Worm (Caenorhabditis elegans): ENCODE data around the gene crh-1.

crh-1 gene

ce11 chrIII:11708722-11709121 is 51.2 kb downstream of the crh-1 start, which contains the start of gene Y41C4A.8:
Y41C4A.8 (minus strand) TSS chrIII:11708822.
- TF ChIP-seq pat-9 (tag; optimal IDR thresholded peaks at IDR 0.05) = no peak
- TF ChIP-seq madf-2 (tag; optimal IDR thresholded peaks at IDR 0.05) = no peak
- TF ChIP-seq lim-6 (tag; optimal IDR thresholded peaks at IDR 0.05) = no peak
- no peak for TF ChIP-seq ahr-1 (tag; optimal IDR thresholded peaks at IDR 0.05)
- no peak for TF ChIP-seq tbx-7 (tag; optimal IDR thresholded peaks at IDR 0.05)
- no peak for TF ChIP-seq nhr-232 (tag; optimal IDR thresholded peaks at IDR 0.05)
- no peak for TF ChIP-seq gmeb-2 (tag; optimal IDR thresholded peaks at IDR 0.05)
- no peak for TF ChIP-seq C08G9.2 (tag; optimal IDR thresholded peaks at IDR 0.05)
- TF ChIP-seq pha-4 (tag; optimal IDR thresholded peaks at IDR 0.05) = no peak
- TF ChIP-seq hlh-30 (tag; optimal IDR thresholded peaks at IDR 0.05; ENCODE audit: insufficient read depth) = no peak
- TF ChIP-seq lin-11 (tag; optimal IDR thresholded peaks at IDR 0.05) = no peak
- no peak for TF ChIP-seq ceh-2 (tag; optimal IDR thresholded peaks at IDR 0.05)
- no peak for TF ChIP-seq ceh-34 (tag; optimal IDR thresholded peaks at IDR 0.05)
- TF ChIP-seq fkh-6 (tag; optimal IDR thresholded peaks at IDR 0.05) = no peak
- no peak for TF ChIP-seq hlh-13 (GFP tag; optimal IDR thresholded peaks at IDR 0.05)

ce11 chrIII:11718548-11718947 is 61.0 kb downstream of the crh-1 start, which contains the start of gene Y41C4A.9:
Y41C4A.9 (minus strand) TSS chrIII:11718645.
- no peak for TF ChIP-seq C08G9.2 (tag; optimal IDR thresholded peaks at IDR 0.05)
- TF ChIP-seq ceh-22 (tag; optimal IDR thresholded peaks at IDR 0.05) = no peak
- no peak for TF ChIP-seq sox-4 (tag; optimal IDR thresholded peaks at IDR 0.05)
- no peak for TF ChIP-seq K09A11.1 (tag; optimal IDR thresholded peaks at IDR 0.05; ENCODE audit: insufficient read depth)
- no peak for TF ChIP-seq fkh-6 (tag; optimal IDR thresholded peaks at IDR 0.05)
- TF ChIP-seq fkh-10 (GFP tag; optimal IDR thresholded peaks at IDR 0.05) = no peak
- no peak for TF ChIP-seq hlh-15 (tag; optimal IDR thresholded peaks at IDR 0.05)
- no peak for TF ChIP-seq pat-9 (tag; optimal IDR thresholded peaks at IDR 0.05)
- no peak for TF ChIP-seq pha-2 (tag; optimal IDR thresholded peaks at IDR 0.05)
- TF ChIP-seq mec-3 (tag; optimal IDR thresholded peaks at IDR 0.05; ENCODE audit: borderline replicate concordance) = no peak
- no peak for TF ChIP-seq elt-4 (tag; optimal IDR thresholded peaks at IDR 0.05)
- TF ChIP-seq gmeb-2 (tag; optimal IDR thresholded peaks at IDR 0.05) = no peak
- TF ChIP-seq hlh-8 (tag; optimal IDR thresholded peaks at IDR 0.05) = no peak
- no peak for TF ChIP-seq ceh-19 (GFP tag; optimal IDR thresholded peaks at IDR 0.05)
- no peak for TF ChIP-seq ttx-3 (tag; optimal IDR thresholded peaks at IDR 0.05)
- TF ChIP-seq ceh-14 (tag; optimal IDR thresholded peaks at IDR 0.05) = no peak
- TF ChIP-seq nfya-1 (tag; optimal IDR thresholded peaks at IDR 0.05) = no peak
- no peak for TF ChIP-seq pag-3 (tag; optimal IDR thresholded peaks at IDR 0.05; ENCODE audit: borderline replicate concordance)

- TF ChIP-seq Y22D7AL.16 (tag; optimal IDR thresholded peaks at IDR 0.05) (no peak), pha-2 (tag; optimal IDR thresholded peaks at IDR 0.05) (no peak), ceh-9 (tag; optimal IDR thresholded peaks at IDR 0.05) (no peak), pax-1 (tag; optimal IDR thresholded peaks at IDR 0.05) (no peak), nfya-1 (tag; optimal IDR thresholded peaks at IDR 0.05) (peak; percentile 55), tbx-2 (tag; optimal IDR thresholded peaks at IDR 0.05) (peak; percentile 15), C08G9.2 (tag; optimal IDR thresholded peaks at IDR 0.05) (peak; percentile 6), ceh-31 (tag; optimal IDR thresholded peaks at IDR 0.05) (peak; percentile 48), sox-4 (tag; optimal IDR thresholded peaks at IDR 0.05) (no peak), ceh-18 (tag; optimal IDR thresholded peaks at IDR 0.05) (peak; percentile 27), ref-2 (tag; optimal IDR thresholded peaks at IDR 0.05) (peak; percentile 4)
Measured at ce11 chrIII:11719400-11719875, 61.9 kb downstream of the crh-1 start, which contains the start of the genes elb-1 and Y41C4A.11. elb-1 (minus strand) TSS chrIII:11719450. Y41C4A.11 (plus strand) TSS chrIII:11719860.

- TF ChIP-seq pqm-1 (tag; optimal IDR thresholded peaks at IDR 0.05) = no peak
Measured at ce11 chrIII:11721405-11721804, 63.8 kb downstream of the crh-1 start, which contains the start of gene Y41C4A.32. Y41C4A.32 (plus strand) TSS chrIII:11721706.

Measured in whole organism, late embryonic.